Fruit fly (Drosophila melanogaster): ENCODE results near the gene SmydA-3.

DNA sequence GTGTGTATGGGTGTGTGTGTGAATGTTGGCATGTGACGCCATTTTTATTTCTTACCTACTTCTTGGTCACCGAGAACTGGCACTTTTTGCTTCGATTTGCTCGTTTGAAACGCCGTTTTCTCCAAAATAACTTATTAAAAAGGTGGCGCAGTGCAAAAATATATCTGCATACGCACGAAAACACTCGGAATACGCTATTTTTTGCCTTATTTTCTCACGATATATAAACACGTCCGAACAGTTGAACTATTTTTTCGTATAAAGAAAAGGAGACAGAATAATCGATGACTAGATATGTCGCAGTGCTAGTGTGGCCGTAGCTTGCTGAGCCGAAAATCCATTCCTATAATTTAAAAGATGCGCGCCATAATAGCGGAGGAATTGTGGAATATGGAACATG is 7.6 kb upstream of the SmydA-3 start, which contains the start of gene CG6700:
- TF ChIP-seq Snoo (tag; optimal IDR thresholded peaks at IDR 0.05) (no peak), gl (tag; optimal IDR thresholded peaks at IDR 0.05) (no peak), Ets98B (GFP tag; IDR thresholded peaks at IDR 0.05) (no peak), D1 (tag; optimal IDR thresholded peaks at IDR 0.05) (no peak), CG9948 (tag; optimal IDR thresholded peaks at IDR 0.05) (no peak), fd96Ca (GFP tag; IDR thresholded peaks at IDR 0.05) (no peak), CG8159 (tag; optimal IDR thresholded peaks at IDR 0.05) (no peak)

Measured in whole organism, pupa.